Worm (Caenorhabditis elegans) whole organism, L4/young adult: ENCODE measurements around the gene Y41D4B.24.

ENCODE experiments used
- W03F9.2 ChIP-seq: fragments of 150-350 bp; optimal IDR thresholded peaks from 2 replicates; lab custom pipeline; 2014; ENCODE audit warnings: missing biosample characterization, missing genetic modification characterization
- dao-5 ChIP-seq: sonication (generic microtip); optimal IDR thresholded peaks from 2 replicates; lab custom pipeline; 2016; ENCODE audit warnings: missing genotype, missing genetic modification characterization, moderate library complexity, missing compliant biosample characterization
- him-1 ChIP-seq: sonication (generic microtip); optimal IDR thresholded peaks from 2 replicates; lab custom pipeline; 2016; ENCODE audit warnings: missing genotype, missing genetic modification reagents, missing genetic modification characterization, missing compliant biosample characterization

- no peak for TF ChIP-seq him-1
- TF ChIP-seq W03F9.2 (tag; lab: Kevin White, UChicago): no peak
- TF ChIP-seq dao-5 (tag; lab: Kevin White, UChicago): no peak
These were observed 21.2 kb downstream of the Y41D4B.24 start for ce11 chrIV:1660735-1661134.
